Fruit fly (Drosophila melanogaster) whole organism, embryonic: ENCODE results near the gene CG13476.

Source experiments
- CG10209 ChIP-seq: fragments of 200-800 bp; sonication (Bioruptor generic); optimal IDR thresholded peaks from 3 replicates; lab custom pipeline; 2017; ENCODE audit warnings: missing biosample characterization, mild to moderate bottlenecking, missing genetic modification characterization, missing genetic modification reagents
- CG10543 ChIP-seq: fragments of 200-800 bp; sonication (Bioruptor generic); optimal IDR thresholded peaks from 3 replicates; lab custom pipeline; 2017; ENCODE audit warnings: missing biosample characterization, mild to moderate bottlenecking, missing genetic modification characterization, moderate library complexity
- CG10959 ChIP-seq: fragments of 200-800 bp; sonication (Bioruptor generic); IDR thresholded peaks from 2 replicates; pipeline ENCODE4 v1.3.6; 2022; ENCODE audit warnings: missing biosample characterization, missing genetic modification characterization
- CG11085 ChIP-seq: fragments of 200-800 bp; sonication (Bioruptor generic); IDR thresholded peaks from 2 replicates; pipeline ENCODE4 v1.3.6; 2022; ENCODE audit warnings: missing biosample characterization, missing genetic modification characterization
- CG12659 ChIP-seq: fragments of 200-800 bp; sonication (Bioruptor generic); optimal IDR thresholded peaks from 3 replicates; lab custom pipeline; 2017; ENCODE audit warnings: mild to moderate bottlenecking, missing biosample characterization, missing genetic modification reagents, missing genetic modification characterization
- CG12942 ChIP-seq: fragments of 200-800 bp; sonication (Bioruptor generic); optimal IDR thresholded peaks from 3 replicates; lab custom pipeline; 2016; ENCODE audit warnings: missing biosample characterization, missing genetic modification characterization
- CG14965 ChIP-seq: fragments of 200-800 bp; sonication (Bioruptor generic); optimal IDR thresholded peaks from 2 replicates; lab custom pipeline; 2016; ENCODE audit warnings: missing biosample characterization, missing genetic modification characterization, borderline replicate concordance
- CG16863 ChIP-seq: fragments of 200-800 bp; sonication (Bioruptor generic); optimal IDR thresholded peaks from 3 replicates; lab custom pipeline; 2016; ENCODE audit warnings: missing biosample characterization, missing genetic modification characterization
- CG17328 ChIP-seq: fragments of 200-800 bp; sonication (Bioruptor generic); IDR thresholded peaks from 2 replicates; pipeline ENCODE4 v1.3.6; 2022; ENCODE audit warnings: missing biosample characterization, missing genetic modification characterization
- CG17385 ChIP-seq: fragments of 200-800 bp; sonication (Bioruptor generic); optimal IDR thresholded peaks from 3 replicates; lab custom pipeline; 2018; ENCODE audit warnings: missing biosample characterization, mild to moderate bottlenecking, missing genetic modification characterization
- CG18011 ChIP-seq: fragments of 200-800 bp; sonication (Bioruptor generic); optimal IDR thresholded peaks from 2 replicates; lab custom pipeline; 2017; ENCODE audit warnings: missing biosample characterization, missing genetic modification characterization, mild to moderate bottlenecking, moderate library complexity, missing genotype
- CG18619 ChIP-seq: fragments of 200-800 bp; sonication (Bioruptor generic); optimal IDR thresholded peaks from 3 replicates; lab custom pipeline; 2017; ENCODE audit warnings: missing biosample characterization, mild to moderate bottlenecking, missing genetic modification characterization
- CG3281 ChIP-seq: fragments of 200-800 bp; sonication (Bioruptor generic); optimal IDR thresholded peaks from 3 replicates; lab custom pipeline; 2017; ENCODE audit warnings: missing biosample characterization, mild to moderate bottlenecking, missing genetic modification characterization
- CG3726 ChIP-seq: fragments of 200-800 bp; sonication (Bioruptor generic); IDR thresholded peaks from 3 replicates; pipeline ENCODE4, ENCODE4 v1.3.6; 2022; ENCODE audit warnings: missing biosample characterization, missing genetic modification characterization
- CG4360 ChIP-seq: fragments of 200-800 bp; sonication (Bioruptor generic); IDR thresholded peaks from 2 replicates; pipeline ENCODE4 v1.3.6; 2022; ENCODE audit warnings: missing biosample characterization, missing genetic modification characterization
- CG4617 ChIP-seq: fragments of 200-800 bp; sonication (Bioruptor generic); optimal IDR thresholded peaks from 3 replicates; lab custom pipeline; 2016; ENCODE audit warnings: missing biosample characterization, missing genetic modification characterization, borderline replicate concordance
- CG6272 ChIP-seq: fragments of 200-800 bp; sonication (Bioruptor generic); IDR thresholded peaks from 2 replicates; pipeline ENCODE4 v1.3.6; 2022; ENCODE audit warnings: missing biosample characterization, missing genetic modification characterization
- CG7372 ChIP-seq: fragments of 200-800 bp; sonication (Bioruptor generic); IDR thresholded peaks from 2 replicates; pipeline ENCODE4 v1.3.6; 2022; ENCODE audit warnings: missing biosample characterization, missing genetic modification characterization
- CG7786 ChIP-seq: fragments of 200-800 bp; sonication (Bioruptor generic); optimal IDR thresholded peaks from 2 replicates; lab custom pipeline; 2016; ENCODE audit warnings: missing biosample characterization, missing genetic modification characterization
- CG8388 ChIP-seq: fragments of 200-800 bp; sonication (Bioruptor generic); optimal IDR thresholded peaks from 2 replicates; lab custom pipeline; 2019; ENCODE audit warnings: missing biosample characterization, mild to moderate bottlenecking, missing genetic modification characterization, moderate library complexity
- CkIIα-i1 ChIP-seq: fragments of 200-800 bp; sonication (Bioruptor generic); IDR thresholded peaks from 2 replicates; pipeline ENCODE4 v1.3.6; 2022; ENCODE audit warnings: missing biosample characterization, missing genetic modification characterization
- Dad ChIP-seq: fragments of 200-800 bp; sonication (Bioruptor generic); optimal IDR thresholded peaks from 3 replicates; lab custom pipeline; 2016; ENCODE audit warnings: missing biosample characterization, missing genetic modification characterization
- Dll ChIP-seq: fragments of 200-800 bp; sonication (Bioruptor generic); IDR thresholded peaks from 4 replicates; pipeline ENCODE4 v1.3.6; 2022; ENCODE audit warnings: missing biosample characterization, missing genetic modification characterization; ENCODE audit not compliant: partially characterized antibody
- E2f2 ChIP-seq: fragments of 200-800 bp; sonication (Bioruptor generic); IDR thresholded peaks from 2 replicates; pipeline ENCODE4 v1.3.6; 2022; ENCODE audit warnings: missing biosample characterization, missing genetic modification characterization
- Fer3 ChIP-seq: fragments of 200-800 bp; sonication (Bioruptor generic); optimal IDR thresholded peaks from 2 replicates; lab custom pipeline; 2018; ENCODE audit warnings: missing biosample characterization, mild to moderate bottlenecking, missing genetic modification characterization, moderate library complexity
- HLH4C ChIP-seq: fragments of 200-800 bp; sonication (Bioruptor generic); IDR thresholded peaks from 3 replicates; pipeline ENCODE4 v1.3.6; 2022; ENCODE audit warnings: missing biosample characterization, missing genetic modification characterization; ENCODE audit not compliant: partially characterized antibody
- HLHmδ ChIP-seq: fragments of 200-800 bp; sonication (Bioruptor generic); optimal IDR thresholded peaks from 2 replicates; lab custom pipeline; 2018; ENCODE audit warnings: missing biosample characterization, mild to moderate bottlenecking, missing genetic modification characterization, moderate library complexity
- Hr3 ChIP-seq: fragments of 200-800 bp; sonication (Bioruptor generic); optimal IDR thresholded peaks from 3 replicates; lab custom pipeline; 2016; ENCODE audit warnings: missing biosample characterization, missing genetic modification characterization
- Hsf ChIP-seq: fragments of 200-800 bp; sonication (Bioruptor generic); optimal IDR thresholded peaks from 3 replicates; lab custom pipeline; 2016; ENCODE audit warnings: missing biosample characterization, missing genetic modification characterization
- Six4 ChIP-seq: fragments of 200-800 bp; sonication (Bioruptor generic); optimal IDR thresholded peaks from 2 replicates; lab custom pipeline; 2016; ENCODE audit warnings: missing biosample characterization, missing genetic modification characterization
- bigmax ChIP-seq: fragments of 200-800 bp; sonication (Bioruptor generic); optimal IDR thresholded peaks from 2 replicates; lab custom pipeline; 2018; ENCODE audit warnings: missing biosample characterization, mild to moderate bottlenecking, missing genetic modification characterization
- br ChIP-seq: fragments of >200 bp; optimal IDR thresholded peaks from 2 replicates; lab custom pipeline; 2017
- chif ChIP-seq, 2 experiments: fragments of 200-800 bp; sonication (Bioruptor generic); optimal IDR thresholded peaks; 3 replicates each; lab custom pipeline; 2016; ENCODE audit warnings: missing biosample characterization in 2 of 2, missing genetic modification characterization in 2 of 2
- chm ChIP-seq: fragments of 200-800 bp; sonication (Bioruptor generic); IDR thresholded peaks from 2 replicates; pipeline ENCODE4 v1.3.6; 2022; ENCODE audit warnings: missing biosample characterization, missing genetic modification characterization
- dm ChIP-seq: fragments of 200-800 bp; sonication (Bioruptor generic); optimal IDR thresholded peaks from 3 replicates; lab custom pipeline; 2016; ENCODE audit warnings: missing biosample characterization, missing genetic modification characterization
- fd64A ChIP-seq: fragments of 200-800 bp; sonication (Bioruptor generic); optimal IDR thresholded peaks from 3 replicates; lab custom pipeline; 2018; ENCODE audit warnings: missing biosample characterization, mild to moderate bottlenecking, missing genetic modification characterization
- gce ChIP-seq: fragments of 200-800 bp; sonication (Bioruptor generic); IDR thresholded peaks from 3 replicates; pipeline ENCODE4 v1.3.6; 2022; ENCODE audit warnings: missing biosample characterization, missing genetic modification characterization
- gsb ChIP-seq: fragments of 200-800 bp; sonication (Bioruptor generic); IDR thresholded peaks from 2 replicates; pipeline ENCODE4 v1.3.6; 2022; ENCODE audit warnings: missing biosample characterization, missing genetic modification characterization
- gt ChIP-seq: fragments of 200-800 bp; sonication (Bioruptor generic); IDR thresholded peaks from 2 replicates; pipeline ENCODE4 v1.3.6; 2022; ENCODE audit warnings: missing biosample characterization, missing genetic modification characterization
- hth ChIP-seq: fragments of >200 bp; optimal IDR thresholded peaks from 2 replicates; lab custom pipeline; 2017; ENCODE audit warnings: inconsistent platforms
- lab ChIP-seq: fragments of 200-800 bp; sonication (Bioruptor generic); optimal IDR thresholded peaks from 3 replicates; lab custom pipeline; 2017; ENCODE audit warnings: missing biosample characterization, missing genetic modification characterization, mild to moderate bottlenecking, moderate library complexity, missing genetic modification reagents
- lilli ChIP-seq: fragments of 200-800 bp; sonication (Bioruptor generic); optimal IDR thresholded peaks from 3 replicates; lab custom pipeline; 2016; ENCODE audit warnings: missing biosample characterization, missing genetic modification characterization
- nau ChIP-seq: fragments of 200-800 bp; sonication (Bioruptor generic); optimal IDR thresholded peaks from 3 replicates; lab custom pipeline; 2017; ENCODE audit warnings: missing biosample characterization, mild to moderate bottlenecking, missing genetic modification characterization, missing genetic modification reagents
- pum ChIP-seq: fragments of 200-800 bp; sonication (Bioruptor generic); optimal IDR thresholded peaks from 2 replicates; lab custom pipeline; 2016; ENCODE audit warnings: missing biosample characterization, missing genetic modification characterization
- pzg ChIP-seq: fragments of 200-800 bp; sonication (Bioruptor generic); optimal IDR thresholded peaks from 3 replicates; lab custom pipeline; 2018; ENCODE audit warnings: missing biosample characterization, mild to moderate bottlenecking, missing genetic modification characterization, moderate library complexity
- run ChIP-seq: fragments of 200-800 bp; sonication (Bioruptor generic); optimal IDR thresholded peaks from 3 replicates; lab custom pipeline; 2018; ENCODE audit warnings: missing biosample characterization, mild to moderate bottlenecking, missing genetic modification characterization
- shn ChIP-seq: fragments of 200-800 bp; sonication (Bioruptor generic); optimal IDR thresholded peaks from 3 replicates; lab custom pipeline; 2016; ENCODE audit warnings: missing biosample characterization, missing genetic modification characterization
- slp2 ChIP-seq: fragments of 200-800 bp; sonication (Bioruptor generic); optimal IDR thresholded peaks from 2 replicates; lab custom pipeline; 2016; ENCODE audit warnings: missing biosample characterization, missing genetic modification characterization
- wdn ChIP-seq: fragments of 200-800 bp; sonication (Bioruptor generic); IDR thresholded peaks from 2 replicates; pipeline ENCODE4 v1.3.6; 2022; ENCODE audit warnings: missing biosample characterization, missing genetic modification characterization
- yki ChIP-seq: fragments of >200 bp; optimal IDR thresholded peaks from 3 replicates; lab custom pipeline; 2018

The CG13476 gene

dm6 chr3L:14661567-14662258, 43.6 kb upstream of the CG13476 start (continued):
- peak; percentile 80 for TF ChIP-seq lilli (GFP tag; lab: Kevin White, UChicago)
- peak; percentile 74 for TF ChIP-seq slp2 (GFP tag; lab: Kevin White, UChicago)
- TF ChIP-seq CG17328 (GFP tag; lab: Robert Waterston, UW) = peak; percentile 86
- peak; percentile 76 for TF ChIP-seq Hr3 (GFP tag; lab: Kevin White, UChicago)
- peak; percentile 58 for TF ChIP-seq CG12942 (GFP tag; lab: Kevin White, UChicago)
- TF ChIP-seq CG10959 (GFP tag; lab: Robert Waterston, UW) = peak; percentile 59
- TF ChIP-seq Hsf = peak; percentile 75
- no peak for TF ChIP-seq bigmax (GFP tag; lab: Kevin White, UChicago)
- peak; percentile 67 for TF ChIP-seq CG18619 (GFP tag; lab: Kevin White, UChicago)
- no peak for TF ChIP-seq CG14965 (GFP tag; lab: Kevin White, UChicago)
- TF ChIP-seq CG12659 = peak; percentile 81
- TF ChIP-seq fd64A (GFP tag; lab: Kevin White, UChicago) = no peak
- TF ChIP-seq CG6272 (GFP tag; lab: Robert Waterston, UW) = peak; percentile 76
- TF ChIP-seq CG7372 (GFP tag; lab: Robert Waterston, UW) = peak; percentile 54
- TF ChIP-seq CG10543 (GFP tag; lab: Kevin White, UChicago) = peak; percentile 60
- TF ChIP-seq HLHmδ = no peak
- TF ChIP-seq E2f2 (GFP tag; lab: Robert Waterston, UW) = peak; percentile 55; the same call in 1 of the 2 replicates
- TF ChIP-seq chif (GFP tag; optimal IDR thresholded peaks at IDR 0.05; lab: Kevin White, UChicago) = peak; percentile 71 to 79
- peak; percentile 69 for TF ChIP-seq chm (GFP tag; lab: Robert Waterston, UW)
- peak; percentile 49 for TF ChIP-seq dm
- peak; percentile 77 for TF ChIP-seq Fer3 (tag; lab: Kevin White, UChicago)
- TF ChIP-seq CG3726 (GFP tag; lab: Robert Waterston, UW) = peak; percentile 51; the same call in 1 of the 3 replicates
- no peak for TF ChIP-seq Dll (GFP tag; lab: Robert Waterston, UW)
- peak; percentile 53 for TF ChIP-seq nau (GFP tag; lab: Kevin White, UChicago)
- TF ChIP-seq CG18011 = peak; percentile 8
- TF ChIP-seq run (tag; lab: Kevin White, UChicago) = peak; percentile 61
- peak; percentile 66 for TF ChIP-seq shn
- no peak for TF ChIP-seq pzg
- no peak for TF ChIP-seq br (lab: Kevin White, UChicago)
- TF ChIP-seq yki (lab: Kevin White, UChicago) = no peak
- peak; percentile 69 for TF ChIP-seq CG3281 (GFP tag; lab: Kevin White, UChicago)
- TF ChIP-seq hth (lab: Kevin White, UChicago) = no peak
- peak; percentile 66 for TF ChIP-seq wdn (GFP tag; lab: Robert Waterston, UW)
- peak; percentile 71; the same call in 1 of the 2 replicates for TF ChIP-seq CG11085 (GFP tag; lab: Robert Waterston, UW)
- TF ChIP-seq Six4 (GFP tag; lab: Kevin White, UChicago) = peak; percentile 77
- peak; percentile 79 for TF ChIP-seq CG7786
- TF ChIP-seq Dad = peak; percentile 81
- TF ChIP-seq CkIIα-i1 (GFP tag; lab: Robert Waterston, UW) = no peak
- TF ChIP-seq CG4617 (GFP tag; lab: Kevin White, UChicago) = no peak
- TF ChIP-seq pum (GFP tag; lab: Kevin White, UChicago) = peak; percentile 72
- peak; percentile 66; the same call in 1 of the 2 replicates for TF ChIP-seq gsb
- peak; percentile 80 for TF ChIP-seq CG16863 (GFP tag; lab: Kevin White, UChicago)
- peak; percentile 57; the same call in 1 of the 2 replicates for TF ChIP-seq CG4360
- 0 out of 2 replicates have a peak, but pooled peaks have one; percentile 42 for TF ChIP-seq gt (GFP tag; lab: Robert Waterston, UW)
- TF ChIP-seq HLH4C (GFP tag; lab: Robert Waterston, UW) = no peak
- TF ChIP-seq CG8388 (GFP tag; lab: Kevin White, UChicago) = peak; percentile 77
- TF ChIP-seq gce (GFP tag; lab: Robert Waterston, UW) = peak; percentile 87
- TF ChIP-seq lab = peak; percentile 66
- peak; percentile 76 for TF ChIP-seq CG17385 (GFP tag; lab: Kevin White, UChicago)
- peak; percentile 82 for TF ChIP-seq CG10209 (GFP tag; lab: Kevin White, UChicago)
